Worm (Caenorhabditis elegans) whole organism, L4 larva: ENCODE data around the gene nlp-21.
A peak's percentile ranks its signal among the peaks of the same experiment; 100 is the strongest.

ENCODE experiments used
- F44E2.7 ChIP-seq: fragments of 200-800 bp; sonication (Bioruptor generic); IDR thresholded peaks from 2 replicates; pipeline ENCODE4 v2.1.2; 2022; ENCODE audit warnings: missing genetic modification characterization, missing compliant biosample characterization
- F49E8.2 ChIP-seq: sonication (generic microtip); optimal IDR thresholded peaks from 2 replicates; lab custom pipeline; 2016; ENCODE audit warnings: missing compliant biosample characterization, mild to moderate bottlenecking, missing genetic modification characterization, borderline replicate concordance
- T20F7.1 ChIP-seq: fragments of 200-800 bp; sonication (Bioruptor generic); optimal IDR thresholded peaks from 2 replicates; lab custom pipeline; 2018; ENCODE audit warnings: mild to moderate bottlenecking, missing genetic modification characterization, missing compliant biosample characterization
- ZK546.5 ChIP-seq, 2 experiments: sonication (generic microtip); optimal IDR thresholded peaks; 2 replicates each; lab custom pipeline; 2017; ENCODE audit warnings: missing biosample characterization in 2 of 2, missing genetic modification characterization in 2 of 2
- aly-2 ChIP-seq: sonication (generic microtip); optimal IDR thresholded peaks from 2 replicates; lab custom pipeline; 2018; ENCODE audit warnings: missing biosample characterization, missing genetic modification characterization
- ama-1 ChIP-seq: fragments of 150-350 bp; optimal IDR thresholded peaks from 2 replicates; lab custom pipeline; 2014; ENCODE audit warnings: inconsistent platforms, mixed read lengths
- attf-4 ChIP-seq: sonication (generic microtip); optimal IDR thresholded peaks from 3 replicates; lab custom pipeline; 2017; ENCODE audit warnings: missing biosample characterization, missing genetic modification characterization
- ceh-28 ChIP-seq: fragments of 150-350 bp; optimal IDR thresholded peaks from 2 replicates; lab custom pipeline; 2014; ENCODE audit warnings: missing biosample characterization, missing genetic modification reagents, missing genetic modification characterization
- ceh-44 ChIP-seq: fragments of 200-800 bp; sonication (Bioruptor generic); IDR thresholded peaks from 2 replicates; pipeline ENCODE4 v1.3.6; 2022; ENCODE audit warnings: missing genetic modification reagents, missing genetic modification characterization, missing compliant biosample characterization
- cey-2 ChIP-seq: sonication (generic microtip); optimal IDR thresholded peaks from 3 replicates; lab custom pipeline; 2017; ENCODE audit warnings: missing genetic modification characterization, mild to moderate bottlenecking, missing compliant biosample characterization, antibody characterized with exemption, borderline replicate concordance; ENCODE audit not compliant: insufficient read depth
- daf-12 ChIP-seq: fragments of 150-350 bp; optimal IDR thresholded peaks from 2 replicates; lab custom pipeline; 2014; ENCODE audit warnings: missing biosample characterization, missing genetic modification reagents, missing genetic modification characterization
- daf-16 ChIP-seq, 3 experiments: sonication (generic microtip); optimal IDR thresholded peaks; 2 replicates each; lab custom pipeline; 2016 to 2017; ENCODE audit warnings: missing genetic modification characterization in 3 of 3, missing genetic modification reagents in 3 of 3, mild to moderate bottlenecking in 2 of 3, missing compliant biosample characterization in 2 of 3, missing biosample characterization in 1 of 3, moderate library complexity in 1 of 3
- daf-8 ChIP-seq: fragments of 200-800 bp; sonication (Bioruptor generic); IDR thresholded peaks from 2 replicates; pipeline ENCODE4 v1.3.6; 2022; ENCODE audit warnings: missing genetic modification characterization, missing compliant biosample characterization
- dmd-9 ChIP-seq: fragments of 200-800 bp; sonication (Bioruptor generic); IDR thresholded peaks from 2 replicates; pipeline ENCODE4 v1.3.6; 2022; ENCODE audit warnings: missing genetic modification reagents, missing genetic modification characterization, missing compliant biosample characterization
- dpl-1 ChIP-seq: fragments of 150-350 bp; optimal IDR thresholded peaks from 2 replicates; lab custom pipeline; 2014; ENCODE audit warnings: missing biosample characterization, missing genetic modification reagents, missing genetic modification characterization
- duxl-1 ChIP-seq: sonication (generic microtip); optimal IDR thresholded peaks from 2 replicates; lab custom pipeline; 2016; ENCODE audit warnings: mild to moderate bottlenecking, missing genetic modification characterization, moderate library complexity, missing compliant biosample characterization; ENCODE audit not compliant: poor library complexity
- dve-1 ChIP-seq: sonication (generic microtip); optimal IDR thresholded peaks from 2 replicates; lab custom pipeline; 2017; ENCODE audit warnings: antibody characterized with exemption, mild to moderate bottlenecking, missing genetic modification characterization, missing compliant biosample characterization; ENCODE audit not compliant: insufficient read depth
- egl-43 ChIP-seq: fragments of 200-800 bp; sonication (Bioruptor generic); IDR thresholded peaks from 2 replicates; pipeline ENCODE4 v1.3.6; 2022; ENCODE audit warnings: missing genetic modification reagents, missing genetic modification characterization, missing compliant biosample characterization
- fos-1 ChIP-seq: fragments of 150-350 bp; optimal IDR thresholded peaks from 2 replicates; lab custom pipeline; 2014; ENCODE audit warnings: missing biosample characterization, missing genetic modification characterization
- hif-1 ChIP-seq, 2 experiments: sonication (generic microtip); optimal IDR thresholded peaks; 2 replicates each; lab custom pipeline; 2016 to 2017; ENCODE audit warnings: missing compliant biosample characterization in 2 of 2, missing genetic modification characterization in 2 of 2, missing genetic modification reagents in 2 of 2, missing genotype in 2 of 2, mild to moderate bottlenecking in 1 of 2
- hlh-11 ChIP-seq: fragments of 200-800 bp; sonication (Bioruptor generic); optimal IDR thresholded peaks from 2 replicates; lab custom pipeline; 2018; ENCODE audit warnings: mild to moderate bottlenecking, missing genetic modification characterization, missing compliant biosample characterization
- jun-1 ChIP-seq: fragments of 150-350 bp; optimal IDR thresholded peaks from 2 replicates; lab custom pipeline; 2014; ENCODE audit warnings: missing biosample characterization, missing genetic modification reagents, missing genetic modification characterization
- lim-7 ChIP-seq: fragments of 200-800 bp; sonication (Bioruptor generic); IDR thresholded peaks from 2 replicates; pipeline ENCODE4 v1.3.6; 2022; ENCODE audit warnings: missing genetic modification characterization, missing compliant biosample characterization
- lin-1 ChIP-seq: fragments of 200-800 bp; sonication (Bioruptor generic); IDR thresholded peaks from 2 replicates; pipeline ENCODE4 v1.3.6; 2022; ENCODE audit warnings: missing genetic modification reagents, missing genetic modification characterization, missing compliant biosample characterization
- lin-13 ChIP-seq: fragments of 150-350 bp; optimal IDR thresholded peaks from 2 replicates; lab custom pipeline; 2014; ENCODE audit warnings: missing biosample characterization, missing genetic modification reagents, missing genetic modification characterization
- lin-38 ChIP-seq: fragments of 200-800 bp; sonication (Bioruptor generic); IDR thresholded peaks from 2 replicates; pipeline ENCODE4 v1.3.6; 2022; ENCODE audit warnings: missing genetic modification reagents, missing genetic modification characterization, missing compliant biosample characterization
- mdl-1 ChIP-seq, 2 experiments: fragments of 150-350 bp in 1 of 2; sonication (generic microtip) in 1 of 2; optimal IDR thresholded peaks; 2 replicates each; lab custom pipeline; 2014 to 2017; ENCODE audit warnings: missing biosample characterization in 2 of 2, missing genetic modification characterization in 2 of 2
- mes-2 ChIP-seq: sonication (generic microtip); optimal IDR thresholded peaks from 2 replicates; lab custom pipeline; 2016; ENCODE audit warnings: missing genotype, mild to moderate bottlenecking, missing genetic modification characterization, missing compliant biosample characterization; ENCODE audit not compliant: poor library complexity, severe bottlenecking
- mxl-2 ChIP-seq: fragments of 200-800 bp; sonication (Bioruptor generic); conservative IDR thresholded peaks from 2 replicates; pipeline ENCODE4 v1.3.6; 2022; ENCODE audit warnings: missing genetic modification reagents, missing genetic modification characterization, missing compliant biosample characterization
- mxl-3 ChIP-seq: fragments of 200-800 bp; sonication (Bioruptor generic); optimal IDR thresholded peaks from 2 replicates; lab custom pipeline; 2018; ENCODE audit warnings: mild to moderate bottlenecking, missing genetic modification characterization, missing compliant biosample characterization
- nhr-10 ChIP-seq: fragments of 150-350 bp; optimal IDR thresholded peaks from 2 replicates; lab custom pipeline; 2014; ENCODE audit warnings: missing biosample characterization, missing genetic modification characterization
- nhr-25 ChIP-seq: sonication (generic microtip); optimal IDR thresholded peaks from 2 replicates; lab custom pipeline; 2017; ENCODE audit warnings: missing genetic modification characterization, mild to moderate bottlenecking, missing compliant biosample characterization, antibody characterized with exemption, moderate library complexity, borderline replicate concordance; ENCODE audit not compliant: insufficient read depth
- nhr-28 ChIP-seq: fragments of 150-350 bp; optimal IDR thresholded peaks from 2 replicates; lab custom pipeline; 2014; ENCODE audit warnings: missing biosample characterization, missing genetic modification characterization
- nhr-42 ChIP-seq: fragments of 200-800 bp; sonication (Bioruptor generic); IDR thresholded peaks from 2 replicates; pipeline ENCODE4 v1.3.6; 2022; ENCODE audit warnings: missing genetic modification characterization, missing compliant biosample characterization
- nhr-76 ChIP-seq: fragments of 150-350 bp; optimal IDR thresholded peaks from 2 replicates; lab custom pipeline; 2014; ENCODE audit warnings: missing biosample characterization, missing genetic modification characterization
- nhr-77 ChIP-seq: fragments of 150-350 bp; optimal IDR thresholded peaks from 2 replicates; lab custom pipeline; 2014; ENCODE audit warnings: missing biosample characterization, missing genetic modification characterization
- pqm-1 ChIP-seq: sonication (generic microtip); optimal IDR thresholded peaks from 2 replicates; lab custom pipeline; 2017; ENCODE audit warnings: missing biosample characterization, missing genetic modification characterization
- rbr-2 ChIP-seq: sonication (generic microtip); optimal IDR thresholded peaks from 2 replicates; lab custom pipeline; 2016; ENCODE audit warnings: missing genotype, missing genetic modification characterization, missing compliant biosample characterization
- spr-3 ChIP-seq: fragments of 200-800 bp; sonication (Bioruptor generic); optimal IDR thresholded peaks from 2 replicates; lab custom pipeline; 2018; ENCODE audit warnings: mild to moderate bottlenecking, missing genetic modification characterization, missing compliant biosample characterization
- vab-7 ChIP-seq: fragments of 200-800 bp; sonication (Bioruptor generic); IDR thresholded peaks from 2 replicates; pipeline ENCODE4 v1.3.6; 2022; ENCODE audit warnings: missing genetic modification reagents, missing genetic modification characterization, missing compliant biosample characterization
- zag-1 ChIP-seq: fragments of 150-350 bp; optimal IDR thresholded peaks from 2 replicates; lab custom pipeline; 2014; ENCODE audit warnings: missing biosample characterization, missing genetic modification characterization
- ztf-7 ChIP-seq: fragments of 150-350 bp; optimal IDR thresholded peaks from 2 replicates; lab custom pipeline; 2014; ENCODE audit warnings: missing biosample characterization, missing genetic modification characterization

The nlp-21 gene

DNA sequence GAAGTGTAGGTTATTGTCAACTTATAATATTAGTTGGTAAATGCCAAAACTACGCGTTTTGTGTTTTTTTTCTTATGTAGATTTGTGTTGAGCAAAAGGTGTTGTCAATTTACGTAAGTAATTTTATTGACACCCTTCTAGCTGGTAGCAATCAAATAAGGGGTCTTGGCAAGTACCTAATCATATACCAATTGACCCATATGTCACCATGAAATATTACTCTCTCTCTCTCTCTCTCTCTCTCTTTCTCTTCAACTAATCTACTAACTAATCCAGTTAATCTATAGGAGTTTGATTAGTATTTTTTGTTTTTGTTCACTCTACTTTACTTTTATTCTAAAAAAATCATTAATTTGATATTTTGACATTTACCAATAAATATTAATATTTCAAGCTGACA is 33.6 kb downstream of the nlp-21 start (continued):
- no peak for TF ChIP-seq T20F7.1 (GFP tag; lab: Kevin White, UChicago)

DNA sequence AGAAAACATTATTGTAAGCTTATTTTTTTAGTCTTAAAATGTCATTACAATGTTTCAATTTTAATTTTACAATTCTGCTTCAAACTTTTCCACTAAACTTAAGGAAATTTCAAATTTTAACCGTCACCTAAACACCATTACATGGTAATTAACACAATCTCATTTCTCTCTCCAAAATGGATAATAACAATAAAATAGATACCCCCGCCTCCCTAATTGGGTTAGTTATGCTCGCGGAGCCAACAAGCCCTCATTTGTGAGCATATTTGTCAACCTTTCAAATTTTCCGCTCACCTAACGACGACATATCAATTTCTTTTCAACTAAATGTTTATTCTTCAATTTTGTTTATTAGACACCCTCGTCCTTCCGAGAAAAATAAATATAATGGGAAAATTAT is 34.8 kb downstream of the nlp-21 start:
- TF ChIP-seq nhr-42 (GFP tag; lab: Robert Waterston, UW) (no peak), ZK546.5 (tag; optimal IDR thresholded peaks at IDR 0.05; lab: Kevin White, UChicago) (no peak), zag-1 (tag; lab: Kevin White, UChicago) (no peak), mxl-2 (no peak), egl-43 (no peak), dmd-9 (GFP tag; lab: Robert Waterston, UW) (no peak), ceh-44 (GFP tag; lab: Robert Waterston, UW) (no peak), lin-1 (GFP tag; lab: Robert Waterston, UW) (no peak), vab-7 (no peak), lin-13 (GFP tag; lab: Kevin White, UChicago) (no peak), dpl-1 (GFP tag; lab: Kevin White, UChicago) (no peak), rbr-2 (tag; lab: Kevin White, UChicago) (no peak), mdl-1 (tag; optimal IDR thresholded peaks at IDR 0.05; lab: Kevin White, UChicago) (no peak), hif-1 (tag; optimal IDR thresholded peaks at IDR 0.05; lab: Kevin White, UChicago) (no peak)

DNA sequence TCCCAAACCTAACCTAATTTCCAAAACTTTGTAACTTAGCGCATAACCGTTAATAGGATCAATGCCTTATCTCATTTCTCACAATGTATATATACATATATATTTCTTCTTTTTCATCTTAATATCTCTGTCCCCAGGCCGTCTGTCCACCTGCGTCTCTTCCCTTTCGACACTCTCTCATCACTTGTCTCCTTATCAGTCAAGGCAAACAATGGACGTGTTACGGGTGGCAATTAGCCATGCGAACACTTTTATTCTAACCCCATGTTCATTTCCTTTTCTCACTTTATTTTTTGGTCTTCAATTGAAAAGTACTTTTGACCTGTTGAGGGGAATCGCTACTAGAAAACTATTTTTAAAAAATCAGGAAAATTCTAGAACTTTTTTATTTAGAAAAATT is 35.6 kb downstream of the nlp-21 start:
- TF ChIP-seq aly-2 (tag; lab: Kevin White, UChicago), result no peak
- no peak for TF ChIP-seq lin-1 (GFP tag; lab: Robert Waterston, UW)
- peak; percentile 65 for TF ChIP-seq pqm-1 (tag; lab: Kevin White, UChicago)
- no peak for TF ChIP-seq ceh-28 (tag; lab: Kevin White, UChicago)
- peak; percentile 42 for TF ChIP-seq hlh-11 (tag; lab: Kevin White, UChicago)
- TF ChIP-seq daf-12 (tag; lab: Kevin White, UChicago), result no peak
- no peak for TF ChIP-seq cey-2 (tag; lab: Kevin White, UChicago)
- TF ChIP-seq dve-1 (tag; lab: Kevin White, UChicago), result peak; percentile 50
- TF ChIP-seq attf-4, result no peak
- TF ChIP-seq mes-2 (tag; lab: Kevin White, UChicago), result peak; percentile 28
- TF ChIP-seq nhr-28 (tag; lab: Kevin White, UChicago), result peak; percentile 16
- peak; percentile 26 for TF ChIP-seq mxl-3 (GFP tag; lab: Kevin White, UChicago)

DNA sequence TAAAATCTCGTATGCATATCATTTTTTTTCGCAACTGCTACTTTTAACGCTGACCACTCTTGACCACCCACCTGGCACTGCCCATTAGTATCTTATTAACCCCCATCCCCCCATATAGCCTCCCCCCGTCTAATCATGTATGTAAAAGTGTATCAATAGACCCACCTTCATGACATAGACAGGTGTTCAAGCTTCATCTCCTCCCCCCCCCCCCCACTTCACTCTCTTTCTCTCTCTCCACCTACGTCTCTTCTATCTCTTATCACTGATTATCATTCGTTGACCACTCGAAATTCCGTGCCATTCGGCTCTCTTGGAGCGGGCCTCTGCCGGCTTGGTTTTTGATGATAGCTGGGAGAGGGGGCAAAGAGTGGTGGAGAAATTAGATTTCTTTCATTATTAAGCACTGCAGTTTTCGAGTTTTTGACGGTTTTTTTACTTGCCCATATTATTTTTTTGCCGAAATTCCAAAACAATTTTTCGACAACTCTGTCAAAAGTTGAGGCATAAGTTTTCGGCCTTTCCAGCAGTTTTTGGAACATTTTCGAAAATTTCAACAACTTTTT is 37.2 kb downstream of the nlp-21 start:
- TF ChIP-seq spr-3 (GFP tag; lab: Kevin White, UChicago) (no peak), ama-1 (lab: Kevin White, UChicago) (no peak), hlh-11 (tag; lab: Kevin White, UChicago) (peak; percentile 40), vab-7 (no peak), nhr-10 (no peak), ztf-7 (tag; lab: Kevin White, UChicago) (no peak), T20F7.1 (GFP tag; lab: Kevin White, UChicago) (no peak), dve-1 (tag; lab: Kevin White, UChicago) (peak; percentile 10), mxl-3 (GFP tag; lab: Kevin White, UChicago) (peak; percentile 59), jun-1 (tag; lab: Kevin White, UChicago) (no peak), duxl-1 (tag; lab: Kevin White, UChicago) (no peak), lim-7 (GFP tag; lab: Robert Waterston, UW) (no peak), daf-16 (GFP tag; optimal IDR thresholded peaks at IDR 0.05; lab: Kevin White, UChicago) (no peak), daf-16 (tag; optimal IDR thresholded peaks at IDR 0.05; lab: Kevin White, UChicago) (peak; percentile 31), F44E2.7 (GFP tag; lab: Robert Waterston, UW) (no peak), nhr-76 (tag; lab: Kevin White, UChicago) (no peak), nhr-77 (tag; lab: Kevin White, UChicago) (no peak), daf-8 (GFP tag; lab: Robert Waterston, UW) (no peak), fos-1 (tag; lab: Kevin White, UChicago) (no peak), F49E8.2 (no peak), nhr-25 (tag; lab: Kevin White, UChicago) (no peak), lin-38 (GFP tag; lab: Robert Waterston, UW) (no peak)
